Fruit fly (Drosophila melanogaster) whole organism, embryonic: ENCODE measurements around the gene CG1231.

Experiments
- B-H2 ChIP-seq: fragments of 200-800 bp; sonication (Bioruptor generic); optimal IDR thresholded peaks from 2 replicates; lab custom pipeline; 2018; ENCODE audit warnings: missing biosample characterization, mild to moderate bottlenecking, missing genetic modification characterization
- Bdp1 ChIP-seq: fragments of 200-800 bp; sonication (Bioruptor generic); optimal IDR thresholded peaks from 3 replicates; lab custom pipeline; 2016; ENCODE audit warnings: missing biosample characterization, missing genetic modification characterization
- BtbVII ChIP-seq: fragments of 200-800 bp; sonication (Bioruptor generic); optimal IDR thresholded peaks from 3 replicates; lab custom pipeline; 2017; ENCODE audit warnings: missing biosample characterization, mild to moderate bottlenecking, missing genetic modification characterization
- C15 ChIP-seq: fragments of 200-800 bp; sonication (Bioruptor generic); IDR thresholded peaks from 3 replicates; pipeline ENCODE4 v1.3.6; 2022; ENCODE audit warnings: missing biosample characterization, missing genetic modification characterization
- CG12219 ChIP-seq: fragments of 200-800 bp; sonication (Bioruptor generic); optimal IDR thresholded peaks from 3 replicates; lab custom pipeline; 2018; ENCODE audit warnings: missing biosample characterization, mild to moderate bottlenecking, missing genetic modification characterization
- CG12391 ChIP-seq: fragments of 200-800 bp; sonication (Bioruptor generic); optimal IDR thresholded peaks from 3 replicates; lab custom pipeline; 2018; ENCODE audit warnings: missing biosample characterization, mild to moderate bottlenecking, missing genetic modification characterization, moderate library complexity
- CG12744 ChIP-seq: fragments of 200-800 bp; sonication (Bioruptor generic); optimal IDR thresholded peaks from 2 replicates; lab custom pipeline; 2016; ENCODE audit warnings: missing biosample characterization, missing genetic modification characterization
- CG15011 ChIP-seq: fragments of 200-800 bp; sonication (Bioruptor generic); optimal IDR thresholded peaks from 3 replicates; lab custom pipeline; 2018; ENCODE audit warnings: missing biosample characterization, mild to moderate bottlenecking, missing genetic modification characterization
- CG15601 ChIP-seq: fragments of 200-800 bp; sonication (Bioruptor generic); optimal IDR thresholded peaks from 3 replicates; lab custom pipeline; 2019; ENCODE audit warnings: missing biosample characterization, mild to moderate bottlenecking, missing genetic modification characterization, moderate library complexity
- CG1603 ChIP-seq: fragments of 200-800 bp; sonication (Bioruptor generic); optimal IDR thresholded peaks from 2 replicates; lab custom pipeline; 2019; ENCODE audit warnings: missing biosample characterization, mild to moderate bottlenecking, missing genetic modification characterization, moderate library complexity
- CG17186 ChIP-seq: fragments of 200-800 bp; sonication (Bioruptor generic); optimal IDR thresholded peaks from 3 replicates; lab custom pipeline; 2017; ENCODE audit warnings: missing biosample characterization, missing genetic modification reagents, missing genetic modification characterization
- CG2678 ChIP-seq: fragments of 200-800 bp; sonication (Bioruptor generic); optimal IDR thresholded peaks from 3 replicates; lab custom pipeline; 2019; ENCODE audit warnings: missing biosample characterization, mild to moderate bottlenecking, missing genetic modification characterization, moderate library complexity
- CG2889 ChIP-seq: fragments of 200-800 bp; sonication (Bioruptor generic); IDR thresholded peaks from 3 replicates; pipeline ENCODE4 v1.3.6; 2022; ENCODE audit warnings: missing biosample characterization, missing genetic modification characterization
- CG31441 ChIP-seq: fragments of 200-800 bp; sonication (Bioruptor generic); IDR thresholded peaks from 2 replicates; pipeline ENCODE4 v1.3.6; 2022; ENCODE audit warnings: missing biosample characterization, missing genetic modification characterization
- CG3163 ChIP-seq: fragments of 200-800 bp; sonication (Bioruptor generic); optimal IDR thresholded peaks from 3 replicates; lab custom pipeline; 2016; ENCODE audit warnings: missing biosample characterization, missing genetic modification characterization
- CG33213 ChIP-seq: fragments of 200-800 bp; sonication (Bioruptor generic); optimal IDR thresholded peaks from 3 replicates; lab custom pipeline; 2016; ENCODE audit warnings: missing biosample characterization, missing genetic modification characterization
- CG34376 ChIP-seq: fragments of 200-800 bp; sonication (Bioruptor generic); optimal IDR thresholded peaks from 2 replicates; lab custom pipeline; 2018; ENCODE audit warnings: missing biosample characterization, mild to moderate bottlenecking, missing genetic modification characterization
- CG3847 ChIP-seq: fragments of 200-800 bp; sonication (Bioruptor generic); IDR thresholded peaks from 2 replicates; pipeline ENCODE4 v1.3.6; 2022; ENCODE audit warnings: missing biosample characterization, missing genetic modification characterization
- CG4730 ChIP-seq: fragments of 200-800 bp; sonication (Bioruptor generic); IDR thresholded peaks from 2 replicates; pipeline ENCODE4 v1.3.6; 2022; ENCODE audit warnings: missing biosample characterization, missing genetic modification characterization
- CG6654 ChIP-seq: fragments of 200-800 bp; sonication (Bioruptor generic); optimal IDR thresholded peaks from 2 replicates; lab custom pipeline; 2017; ENCODE audit warnings: missing biosample characterization, mild to moderate bottlenecking, missing genetic modification characterization
- CG7372 ChIP-seq: fragments of 200-800 bp; sonication (Bioruptor generic); IDR thresholded peaks from 2 replicates; pipeline ENCODE4 v1.3.6; 2022; ENCODE audit warnings: missing biosample characterization, missing genetic modification characterization
- CG7963 ChIP-seq: fragments of 200-800 bp; sonication (Bioruptor generic); IDR thresholded peaks from 3 replicates; pipeline ENCODE4 v1.3.6; 2022; ENCODE audit warnings: missing biosample characterization, missing genetic modification characterization; ENCODE audit not compliant: partially characterized antibody
- CG8281 ChIP-seq: fragments of 200-800 bp; sonication (Bioruptor generic); optimal IDR thresholded peaks from 2 replicates; lab custom pipeline; 2018; ENCODE audit warnings: missing biosample characterization, mild to moderate bottlenecking, missing genetic modification characterization, moderate library complexity
- CG9932 ChIP-seq: fragments of 200-800 bp; sonication (Bioruptor generic); IDR thresholded peaks from 2 replicates; pipeline ENCODE4 v1.3.6; 2022; ENCODE audit warnings: missing biosample characterization, missing genetic modification characterization
- Dad ChIP-seq: fragments of 200-800 bp; sonication (Bioruptor generic); optimal IDR thresholded peaks from 3 replicates; lab custom pipeline; 2016; ENCODE audit warnings: missing biosample characterization, missing genetic modification characterization
- Dek ChIP-seq: fragments of 200-800 bp; sonication (Bioruptor generic); optimal IDR thresholded peaks from 3 replicates; lab custom pipeline; 2019; ENCODE audit warnings: missing biosample characterization, mild to moderate bottlenecking, missing genetic modification characterization, moderate library complexity
- Elba2 ChIP-seq: fragments of 200-800 bp; sonication (Bioruptor generic); optimal IDR thresholded peaks from 3 replicates; lab custom pipeline; 2016; ENCODE audit warnings: missing biosample characterization, missing genetic modification characterization
- HLH3B ChIP-seq: fragments of 200-800 bp; sonication (Bioruptor generic); IDR thresholded peaks from 2 replicates; pipeline ENCODE4 v1.3.6; 2022; ENCODE audit warnings: missing biosample characterization, missing genetic modification characterization
- Hr51 ChIP-seq, 2 experiments: fragments of 200-800 bp; sonication (Bioruptor generic); optimal IDR thresholded peaks; 2 replicates in 1 of 2; 3 replicates in 1 of 2; lab custom pipeline; 2016 to 2018; ENCODE audit warnings: missing biosample characterization in 2 of 2, missing genetic modification characterization in 2 of 2, mild to moderate bottlenecking in 1 of 2, moderate library complexity in 1 of 2
- Hsf ChIP-seq: fragments of 200-800 bp; sonication (Bioruptor generic); optimal IDR thresholded peaks from 3 replicates; lab custom pipeline; 2016; ENCODE audit warnings: missing biosample characterization, missing genetic modification characterization
- MTF-1 ChIP-seq: fragments of 200-800 bp; sonication (Bioruptor generic); optimal IDR thresholded peaks from 2 replicates; lab custom pipeline; 2018; ENCODE audit warnings: missing biosample characterization, mild to moderate bottlenecking, missing genetic modification characterization, borderline replicate concordance
- Nf-YA ChIP-seq: fragments of 200-800 bp; sonication (Bioruptor generic); IDR thresholded peaks from 2 replicates; pipeline ENCODE4 v1.3.6; 2022; ENCODE audit warnings: missing biosample characterization, missing genetic modification characterization
- bigmax ChIP-seq: fragments of 200-800 bp; sonication (Bioruptor generic); optimal IDR thresholded peaks from 2 replicates; lab custom pipeline; 2018; ENCODE audit warnings: missing biosample characterization, mild to moderate bottlenecking, missing genetic modification characterization
- bsh ChIP-seq, 2 experiments: fragments of 200-800 bp; sonication (Bioruptor generic); optimal IDR thresholded peaks; 2 replicates each; lab custom pipeline; 2017 to 2018; ENCODE audit warnings: mild to moderate bottlenecking in 2 of 2, missing biosample characterization in 2 of 2, missing genetic modification characterization in 2 of 2, moderate library complexity in 1 of 2
- caup ChIP-seq: fragments of 200-800 bp; sonication (Bioruptor generic); optimal IDR thresholded peaks from 3 replicates; lab custom pipeline; 2017; ENCODE audit warnings: missing biosample characterization, mild to moderate bottlenecking, missing genetic modification characterization, moderate library complexity; ENCODE audit not compliant: severe bottlenecking
- chm ChIP-seq: fragments of 200-800 bp; sonication (Bioruptor generic); IDR thresholded peaks from 2 replicates; pipeline ENCODE4 v1.3.6; 2022; ENCODE audit warnings: missing biosample characterization, missing genetic modification characterization
- ewg ChIP-seq: fragments of 200-800 bp; sonication (Bioruptor generic); optimal IDR thresholded peaks from 3 replicates; lab custom pipeline; 2017; ENCODE audit warnings: mild to moderate bottlenecking, missing biosample characterization, missing genetic modification reagents, missing genetic modification characterization
- gfzf ChIP-seq: fragments of 200-800 bp; sonication (Bioruptor generic); optimal IDR thresholded peaks from 2 replicates; lab custom pipeline; 2016; ENCODE audit warnings: missing biosample characterization, mild to moderate bottlenecking, missing genetic modification characterization, moderate library complexity
- hbn ChIP-seq: fragments of 200-800 bp; sonication (Bioruptor generic); IDR thresholded peaks from 2 replicates; pipeline ENCODE4 v1.3.6; 2022; ENCODE audit warnings: missing biosample characterization, missing genetic modification characterization; ENCODE audit not compliant: partially characterized antibody
- insv ChIP-seq, 2 experiments: fragments of 200-800 bp; sonication (Bioruptor generic); optimal IDR thresholded peaks; 3 replicates each; lab custom pipeline; 2016 to 2018; ENCODE audit warnings: missing biosample characterization in 2 of 2, missing genetic modification characterization in 2 of 2
- jigr1 ChIP-seq: fragments of 200-800 bp; sonication (Bioruptor generic); IDR thresholded peaks from 3 replicates; pipeline ENCODE4 v1.3.6; 2022; ENCODE audit warnings: missing biosample characterization, missing genetic modification characterization
- pho ChIP-seq: fragments of 200-800 bp; sonication (Bioruptor generic); optimal IDR thresholded peaks from 2 replicates; lab custom pipeline; 2016; ENCODE audit warnings: missing biosample characterization, missing genetic modification characterization
- pum ChIP-seq: fragments of 200-800 bp; sonication (Bioruptor generic); optimal IDR thresholded peaks from 2 replicates; lab custom pipeline; 2016; ENCODE audit warnings: missing biosample characterization, missing genetic modification characterization
- pzg ChIP-seq: fragments of 200-800 bp; sonication (Bioruptor generic); optimal IDR thresholded peaks from 3 replicates; lab custom pipeline; 2018; ENCODE audit warnings: missing biosample characterization, mild to moderate bottlenecking, missing genetic modification characterization, moderate library complexity
- stwl ChIP-seq: fragments of 200-800 bp; sonication (Bioruptor generic); optimal IDR thresholded peaks from 3 replicates; lab custom pipeline; 2018; ENCODE audit warnings: missing biosample characterization, mild to moderate bottlenecking, missing genetic modification characterization, moderate library complexity
- trh ChIP-seq: fragments of 200-800 bp; sonication (Bioruptor generic); optimal IDR thresholded peaks from 2 replicates; lab custom pipeline; 2016; ENCODE audit warnings: missing biosample characterization, missing genetic modification characterization
- tup ChIP-seq: fragments of 200-800 bp; sonication (Bioruptor generic); optimal IDR thresholded peaks from 2 replicates; lab custom pipeline; 2016; ENCODE audit warnings: missing biosample characterization, mild to moderate bottlenecking, missing genetic modification characterization, moderate library complexity
- yki ChIP-seq: fragments of >200 bp; optimal IDR thresholded peaks from 3 replicates; lab custom pipeline; 2018

The CG1231 gene

dm6 chr3L:347641-348405 lies 8.4 kb upstream of the CG1231 start (continued):
- no peak for TF ChIP-seq CG7963 (GFP tag; lab: Robert Waterston, UW)
- no peak for TF ChIP-seq Dad (GFP tag; lab: Kevin White, UChicago)
- TF ChIP-seq pum (GFP tag; lab: Kevin White, UChicago), result peak; percentile 76
- no peak for TF ChIP-seq trh (GFP tag; lab: Kevin White, UChicago)
- TF ChIP-seq B-H2, result no peak
- no peak for TF ChIP-seq tup
- peak; percentile 14 for TF ChIP-seq MTF-1 (GFP tag; lab: Kevin White, UChicago)
- peak; percentile 92 for TF ChIP-seq CG1603 (tag; lab: Kevin White, UChicago)
- no peak for TF ChIP-seq CG8281 (tag; lab: Kevin White, UChicago)
- TF ChIP-seq CG3847, result 0 out of 2 replicates have a peak, but pooled peaks have one; percentile 35
- peak; percentile 6; the same call in 1 of the 2 replicates for TF ChIP-seq CG9932
- peak; percentile 71 for TF ChIP-seq CG2678 (tag; lab: Kevin White, UChicago)
- TF ChIP-seq BtbVII (GFP tag; lab: Kevin White, UChicago), result no peak
- TF ChIP-seq CG12391, result peak; percentile 82
- no peak for TF ChIP-seq Dek (tag; lab: Kevin White, UChicago)
- no peak for TF ChIP-seq yki (lab: Kevin White, UChicago)
- no peak for TF ChIP-seq gfzf
- TF ChIP-seq bigmax, result no peak
- peak; percentile 48 for TF ChIP-seq CG6654 (GFP tag; lab: Kevin White, UChicago)
- TF ChIP-seq Hr51 (GFP tag; optimal IDR thresholded peaks at IDR 0.05; lab: Kevin White, UChicago), result peak in 1 of 2 experiments; percentile 57
- TF ChIP-seq ewg, result peak; percentile 57
- TF ChIP-seq chm, result peak; percentile 88
- no peak for TF ChIP-seq stwl (tag; lab: Kevin White, UChicago)
- no peak for TF ChIP-seq pho (GFP tag; lab: Kevin White, UChicago)
- TF ChIP-seq CG4730 (GFP tag; lab: Robert Waterston, UW), result 0 out of 2 replicates have a peak, but pooled peaks have one; percentile 11
- peak; percentile 81 for TF ChIP-seq CG15601
- peak; percentile 40 for TF ChIP-seq CG33213
- peak; percentile 12 for TF ChIP-seq Elba2 (GFP tag; lab: Kevin White, UChicago)
- no peak for TF ChIP-seq pzg (GFP tag; lab: Kevin White, UChicago)
- TF ChIP-seq Bdp1 (GFP tag; lab: Kevin White, UChicago), result peak; percentile 55
- TF ChIP-seq CG12744 (GFP tag; lab: Kevin White, UChicago), result no peak
- no peak for TF ChIP-seq insv (GFP tag; optimal IDR thresholded peaks at IDR 0.05; lab: Kevin White, UChicago)
- TF ChIP-seq CG2889, result peak; percentile 44; the same call in 1 of the 3 replicates
- TF ChIP-seq CG12219 (GFP tag; lab: Kevin White, UChicago), result peak; percentile 71
- TF ChIP-seq C15 (GFP tag; lab: Robert Waterston, UW), result no peak
- TF ChIP-seq CG31441 (GFP tag; lab: Robert Waterston, UW), result peak; percentile 72
- TF ChIP-seq bsh (GFP tag; optimal IDR thresholded peaks at IDR 0.05; lab: Kevin White, UChicago), result peak; percentile 80 to 92
- TF ChIP-seq hbn, result no peak
- peak; percentile 80 for TF ChIP-seq HLH3B (GFP tag; lab: Robert Waterston, UW)
- no peak for TF ChIP-seq caup (GFP tag; lab: Kevin White, UChicago)
- TF ChIP-seq Hsf (GFP tag; lab: Kevin White, UChicago), result peak; percentile 71
- peak; percentile 46 for TF ChIP-seq CG3163 (GFP tag; lab: Kevin White, UChicago)
- no peak for TF ChIP-seq CG34376 (GFP tag; lab: Kevin White, UChicago)
- TF ChIP-seq CG7372 (GFP tag; lab: Robert Waterston, UW), result 0 out of 2 replicates have a peak, but pooled peaks have one; percentile 23
- TF ChIP-seq CG17186, result peak; percentile 40
- TF ChIP-seq Nf-YA (GFP tag; lab: Robert Waterston, UW), result peak; percentile 42; the same call in 1 of the 2 replicates
- no peak for TF ChIP-seq CG15011 (GFP tag; lab: Kevin White, UChicago)
- TF ChIP-seq jigr1, result 0 out of 3 replicates have a peak, but pooled peaks have one; percentile 54
